Worm (Caenorhabditis elegans) whole organism, L2 larva: ENCODE data around the gene clec-127.

Source experiments
- C34F6.9 ChIP-seq: fragments of 150-350 bp; optimal IDR thresholded peaks from 2 replicates; lab custom pipeline; 2014; ENCODE audit warnings: missing biosample characterization, missing genetic modification characterization
- F13H6.1 ChIP-seq: sonication (generic microtip); optimal IDR thresholded peaks from 2 replicates; lab custom pipeline; 2016; ENCODE audit warnings: missing genetic modification characterization, missing compliant biosample characterization
- R02D3.7 ChIP-seq: fragments of 150-350 bp; optimal IDR thresholded peaks from 2 replicates; lab custom pipeline; 2014; ENCODE audit warnings: missing biosample characterization, missing genetic modification characterization
- Y55F3AM.14 ChIP-seq: fragments of 200-800 bp; sonication (Bioruptor generic); optimal IDR thresholded peaks from 2 replicates; lab custom pipeline; 2018; ENCODE audit warnings: mild to moderate bottlenecking, missing genetic modification characterization, missing compliant biosample characterization
- ZK546.5 ChIP-seq: sonication (generic microtip); optimal IDR thresholded peaks from 2 replicates; lab custom pipeline; 2017; ENCODE audit warnings: missing biosample characterization, missing genetic modification characterization
- alr-1 ChIP-seq: fragments of 150-350 bp; optimal IDR thresholded peaks from 2 replicates; lab custom pipeline; 2014; ENCODE audit warnings: missing biosample characterization, missing genetic modification characterization
- aly-2 ChIP-seq: fragments of 150-350 bp; optimal IDR thresholded peaks from 2 replicates; lab custom pipeline; 2014; ENCODE audit warnings: missing biosample characterization, missing genetic modification characterization
- ama-1 ChIP-seq: fragments of 150-350 bp; optimal IDR thresholded peaks from 2 replicates; lab custom pipeline; 2018; ENCODE audit warnings: inconsistent platforms
- blmp-1 ChIP-seq: sonication (generic microtip); optimal IDR thresholded peaks from 2 replicates; lab custom pipeline; 2017; ENCODE audit warnings: missing genetic modification characterization, mild to moderate bottlenecking, missing compliant biosample characterization, antibody characterized with exemption, moderate library complexity; ENCODE audit not compliant: insufficient read depth
- ceh-16 ChIP-seq: fragments of 150-350 bp; optimal IDR thresholded peaks from 2 replicates; lab custom pipeline; 2014; ENCODE audit warnings: missing biosample characterization, missing genetic modification characterization
- ceh-82 ChIP-seq: fragments of 150-350 bp; optimal IDR thresholded peaks from 2 replicates; lab custom pipeline; 2014; ENCODE audit warnings: missing biosample characterization, missing genetic modification characterization
- crh-2 ChIP-seq: sonication (generic microtip); optimal IDR thresholded peaks from 2 replicates; lab custom pipeline; 2017; ENCODE audit warnings: missing biosample characterization, missing genetic modification characterization
- dmd-4 ChIP-seq: sonication (generic microtip); optimal IDR thresholded peaks from 2 replicates; lab custom pipeline; 2017; ENCODE audit warnings: missing biosample characterization, missing genetic modification characterization
- egl-27 ChIP-seq: sonication (generic microtip); optimal IDR thresholded peaks from 3 replicates; lab custom pipeline; 2017; ENCODE audit warnings: missing biosample characterization, missing genetic modification reagents, missing genetic modification characterization
- elt-1 ChIP-seq: fragments of 150-350 bp; optimal IDR thresholded peaks from 2 replicates; lab custom pipeline; 2014; ENCODE audit warnings: missing biosample characterization, missing genetic modification characterization
- elt-3 ChIP-seq: sonication (generic microtip); optimal IDR thresholded peaks from 2 replicates; lab custom pipeline; 2017; ENCODE audit warnings: missing biosample characterization, missing genetic modification characterization
- fos-1 ChIP-seq: fragments of 150-350 bp; optimal IDR thresholded peaks from 2 replicates; lab custom pipeline; 2014; ENCODE audit warnings: missing biosample characterization, missing genetic modification characterization
- gmeb-1 ChIP-seq: fragments of 150-350 bp; optimal IDR thresholded peaks from 2 replicates; lab custom pipeline; 2014; ENCODE audit warnings: missing biosample characterization, missing genetic modification characterization
- lin-11 ChIP-seq: fragments of 150-350 bp; sonication (generic microtip); optimal IDR thresholded peaks from 2 replicates; lab custom pipeline; 2014; ENCODE audit warnings: missing biosample characterization, missing genetic modification characterization, inconsistent platforms, mixed read lengths
- lin-13 ChIP-seq: fragments of 150-350 bp; optimal IDR thresholded peaks from 2 replicates; lab custom pipeline; 2014; ENCODE audit warnings: missing biosample characterization, missing genetic modification reagents, missing genetic modification characterization
- lin-39 ChIP-seq: fragments of 150-350 bp; optimal IDR thresholded peaks from 2 replicates; lab custom pipeline; 2014; ENCODE audit warnings: missing biosample characterization, missing genetic modification reagents, missing genetic modification characterization
- lsy-2 ChIP-seq, 2 experiments: fragments of 150-350 bp in 1 of 2; sonication (generic microtip) in 1 of 2; optimal IDR thresholded peaks; 2 replicates each; lab custom pipeline; 2014 to 2017; ENCODE audit warnings: missing biosample characterization in 2 of 2, missing genetic modification characterization in 2 of 2
- mab-5 ChIP-seq: fragments of 150-350 bp; optimal IDR thresholded peaks from 2 replicates; lab custom pipeline; 2014; ENCODE audit warnings: missing biosample characterization, missing genetic modification characterization
- mbf-1 ChIP-seq: sonication (generic microtip); optimal IDR thresholded peaks from 2 replicates; lab custom pipeline; 2017; ENCODE audit warnings: missing biosample characterization, missing genetic modification characterization
- mdl-1 ChIP-seq, 2 experiments: fragments of 150-350 bp in 1 of 2; sonication (generic microtip) in 1 of 2; optimal IDR thresholded peaks; 2 replicates each; lab custom pipeline; 2017; ENCODE audit warnings: missing biosample characterization in 2 of 2, missing genetic modification characterization in 2 of 2
- nhr-10 ChIP-seq: sonication (generic microtip); optimal IDR thresholded peaks from 2 replicates; lab custom pipeline; 2017; ENCODE audit warnings: missing biosample characterization, missing genetic modification characterization
- nhr-11 ChIP-seq: fragments of 150-350 bp; optimal IDR thresholded peaks from 2 replicates; lab custom pipeline; 2014; ENCODE audit warnings: missing biosample characterization, missing genetic modification characterization
- nhr-12 ChIP-seq: fragments of 150-350 bp; optimal IDR thresholded peaks from 2 replicates; lab custom pipeline; 2014; ENCODE audit warnings: missing biosample characterization, missing genetic modification characterization
- nhr-129 ChIP-seq: fragments of 150-350 bp; optimal IDR thresholded peaks from 2 replicates; lab custom pipeline; 2014; ENCODE audit warnings: missing biosample characterization, missing genetic modification characterization
- nhr-21 ChIP-seq: fragments of 150-350 bp; optimal IDR thresholded peaks from 2 replicates; lab custom pipeline; 2014; ENCODE audit warnings: missing biosample characterization, missing genetic modification characterization
- nhr-23 ChIP-seq: fragments of 150-350 bp; optimal IDR thresholded peaks from 2 replicates; lab custom pipeline; 2014; ENCODE audit warnings: missing biosample characterization, missing genetic modification reagents, missing genetic modification characterization
- nhr-237 ChIP-seq: fragments of 150-350 bp; optimal IDR thresholded peaks from 2 replicates; lab custom pipeline; 2014; ENCODE audit warnings: missing biosample characterization, missing genetic modification characterization
- nhr-25 ChIP-seq: fragments of 150-350 bp; sonication (generic microtip); optimal IDR thresholded peaks from 3 replicates; lab custom pipeline; 2014; ENCODE audit warnings: missing biosample characterization, missing genetic modification characterization
- nhr-6 ChIP-seq: fragments of 150-350 bp; optimal IDR thresholded peaks from 2 replicates; lab custom pipeline; 2014; ENCODE audit warnings: missing biosample characterization, missing genetic modification characterization
- nhr-77 ChIP-seq: fragments of 150-350 bp; optimal IDR thresholded peaks from 2 replicates; lab custom pipeline; 2014; ENCODE audit warnings: missing biosample characterization, missing genetic modification characterization
- peb-1 ChIP-seq: fragments of 150-350 bp; optimal IDR thresholded peaks from 2 replicates; lab custom pipeline; 2014; ENCODE audit warnings: missing biosample characterization, missing genetic modification characterization
- sem-4 ChIP-seq: fragments of 150-350 bp; optimal IDR thresholded peaks from 2 replicates; lab custom pipeline; 2014; ENCODE audit warnings: missing biosample characterization, missing genetic modification reagents, missing genetic modification characterization
- skn-1 ChIP-seq: sonication (generic microtip); optimal IDR thresholded peaks from 2 replicates; lab custom pipeline; 2017; ENCODE audit warnings: missing biosample characterization, missing genetic modification characterization
- sma-3 ChIP-seq: sonication (generic microtip); optimal IDR thresholded peaks from 2 replicates; lab custom pipeline; 2016; ENCODE audit warnings: missing genetic modification reagents, missing genetic modification characterization, missing compliant biosample characterization
- sma-9 ChIP-seq, 2 experiments: fragments of 150-350 bp in 1 of 2; sonication (generic microtip) in 1 of 2; optimal IDR thresholded peaks; 2 replicates each; lab custom pipeline; 2014 to 2016; ENCODE audit warnings: missing genetic modification characterization in 2 of 2, mild to moderate bottlenecking in 1 of 2, missing biosample characterization in 1 of 2, missing compliant biosample characterization in 1 of 2, missing genetic modification reagents in 1 of 2, moderate library complexity in 1 of 2
- snpc-4 ChIP-seq: fragments of 150-350 bp; optimal IDR thresholded peaks from 2 replicates; lab custom pipeline; 2014; ENCODE audit warnings: missing biosample characterization, missing genetic modification characterization
- unc-39 ChIP-seq: fragments of 150-350 bp; optimal IDR thresholded peaks from 2 replicates; lab custom pipeline; 2014; ENCODE audit warnings: missing biosample characterization, missing genetic modification characterization
- unc-55 ChIP-seq: fragments of 150-350 bp; sonication (generic microtip); optimal IDR thresholded peaks from 3 replicates; lab custom pipeline; 2014; ENCODE audit warnings: missing biosample characterization, missing genetic modification reagents, missing genetic modification characterization
- unc-62 ChIP-seq: fragments of 150-350 bp; optimal IDR thresholded peaks from 2 replicates; lab custom pipeline; 2014; ENCODE audit warnings: missing biosample characterization, missing genetic modification reagents, missing genetic modification characterization
- zag-1 ChIP-seq: fragments of 150-350 bp; optimal IDR thresholded peaks from 2 replicates; lab custom pipeline; 2014; ENCODE audit warnings: missing biosample characterization, missing genetic modification characterization
- ztf-1 ChIP-seq: fragments of 200-800 bp; sonication (Bioruptor generic); conservative IDR thresholded peaks from 2 replicates; pipeline ENCODE4 v1.3.6; 2022; ENCODE audit warnings: missing genetic modification characterization, missing compliant biosample characterization
- ztf-11 ChIP-seq: sonication (generic microtip); optimal IDR thresholded peaks from 2 replicates; lab custom pipeline; 2017; ENCODE audit warnings: missing biosample characterization, missing genetic modification characterization
- ztf-4 ChIP-seq: fragments of 150-350 bp; optimal IDR thresholded peaks from 2 replicates; lab custom pipeline; 2014; ENCODE audit warnings: missing biosample characterization, missing genetic modification characterization

The clec-127 gene

DNA sequence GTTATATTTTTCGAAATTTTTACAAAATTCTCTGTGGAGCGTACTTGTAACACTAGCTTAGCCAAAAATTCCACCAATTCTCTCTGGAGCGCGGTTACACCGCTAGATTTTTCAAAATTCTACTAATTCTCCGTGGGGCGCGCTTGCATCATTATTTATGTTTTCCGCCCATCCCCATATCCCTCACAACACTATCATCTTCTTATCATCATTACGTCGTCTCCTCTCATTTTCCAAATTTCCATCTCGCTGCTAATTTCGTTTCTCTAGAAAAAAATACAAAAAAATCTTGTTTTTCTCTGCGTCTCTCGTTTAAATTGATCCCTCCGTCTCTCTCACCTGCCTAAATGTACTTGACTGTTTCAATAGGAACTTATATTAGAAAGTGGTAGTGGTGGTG is 13.7 kb downstream of the clec-127 start:
- TF ChIP-seq sma-3 (GFP tag; lab: Kevin White, UChicago) = peak; percentile 54
- no peak for TF ChIP-seq unc-39 (tag; lab: Kevin White, UChicago)

DNA sequence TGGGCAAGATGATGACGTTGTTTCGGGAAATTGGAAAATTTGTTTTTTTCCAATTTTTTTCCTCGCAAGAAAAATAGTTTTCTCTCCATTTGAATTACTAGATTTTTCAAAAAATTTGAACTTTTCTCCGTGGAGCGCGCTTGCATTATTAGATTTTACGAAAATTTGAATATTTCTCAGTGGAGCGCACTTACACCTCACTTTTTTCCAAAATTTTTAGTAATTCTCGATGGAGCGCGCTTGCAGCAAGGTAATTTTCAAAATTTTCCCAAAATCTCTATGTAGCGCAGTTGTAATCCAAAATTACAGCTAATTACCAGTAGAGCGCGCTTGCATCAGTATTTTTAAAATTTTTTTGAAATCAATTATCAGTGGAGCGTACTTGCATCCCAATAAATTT is 14.3 kb downstream of the clec-127 start:
- TF ChIP-seq mab-5 (no peak), ZK546.5 (tag; lab: Kevin White, UChicago) (no peak), R02D3.7 (tag; lab: Kevin White, UChicago) (no peak), ztf-1 (GFP tag; lab: Robert Waterston, UW) (no peak), mbf-1 (no peak), nhr-21 (tag; lab: Kevin White, UChicago) (no peak), elt-1 (no peak), nhr-23 (tag; lab: Kevin White, UChicago) (no peak), nhr-12 (no peak), unc-55 (no peak), ztf-4 (tag; lab: Kevin White, UChicago) (no peak), nhr-77 (no peak), elt-3 (no peak), mdl-1 (tag; optimal IDR thresholded peaks at IDR 0.05; lab: Kevin White, UChicago) (no peak), unc-62 (no peak), nhr-10 (no peak), lin-39 (tag; lab: Kevin White, UChicago) (no peak), nhr-237 (tag; lab: Kevin White, UChicago) (no peak), sma-9 (GFP tag; optimal IDR thresholded peaks at IDR 0.05; lab: Kevin White, UChicago) (no peak), sma-9 (tag; optimal IDR thresholded peaks at IDR 0.05; lab: Kevin White, UChicago) (no peak), sem-4 (tag; lab: Kevin White, UChicago) (no peak)

DNA sequence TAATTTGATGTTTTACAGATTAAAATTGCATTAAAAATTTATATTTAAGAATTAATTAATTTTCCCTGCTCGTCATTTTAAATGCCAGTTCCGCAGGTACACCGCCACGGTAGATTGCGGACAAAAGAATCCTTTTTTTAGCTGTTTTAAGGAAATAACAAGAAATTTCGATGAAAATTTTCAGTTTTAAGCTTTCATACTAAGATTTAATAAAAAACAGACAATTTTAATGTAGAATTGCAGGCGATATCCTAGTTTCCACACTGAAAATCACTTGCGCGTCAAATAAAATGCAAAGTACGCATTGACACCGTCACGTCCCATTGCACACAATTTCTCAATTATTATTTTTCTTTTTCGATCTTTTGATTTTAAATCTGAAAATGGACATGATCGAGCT is 15.6 kb downstream of the clec-127 start, which contains the start of gene dnc-3:
Gene dnc-3, plus strand, starts transcription at position 272 of the 400 bp plus-strand sequence.
- TF ChIP-seq zag-1 (tag; lab: Kevin White, UChicago) (no peak), lin-39 (tag; lab: Kevin White, UChicago) (no peak), nhr-6 (tag; lab: Kevin White, UChicago) (peak; percentile 23), aly-2 (tag; lab: Kevin White, UChicago) (no peak), lsy-2 (tag; optimal IDR thresholded peaks at IDR 0.05; lab: Kevin White, UChicago) (peak; percentile 65 to 86), nhr-25 (tag; lab: Kevin White, UChicago) (peak; percentile 57), R02D3.7 (tag; lab: Kevin White, UChicago) (no peak), nhr-23 (tag; lab: Kevin White, UChicago) (no peak), unc-39 (tag; lab: Kevin White, UChicago) (no peak), nhr-237 (tag; lab: Kevin White, UChicago) (no peak), elt-3 (no peak), nhr-21 (tag; lab: Kevin White, UChicago) (peak; percentile 28), ZK546.5 (tag; lab: Kevin White, UChicago) (no peak), nhr-10 (no peak), ztf-11 (tag; lab: Kevin White, UChicago) (no peak), sma-3 (GFP tag; lab: Kevin White, UChicago) (peak; percentile 66), skn-1 (tag; lab: Kevin White, UChicago) (no peak), blmp-1 (no peak), ztf-1 (GFP tag; lab: Robert Waterston, UW) (no peak), F13H6.1 (tag; lab: Kevin White, UChicago) (peak; percentile 58), peb-1 (tag; lab: Kevin White, UChicago) (no peak), lin-13 (GFP tag; lab: Kevin White, UChicago) (peak; percentile 71), elt-1 (no peak), alr-1 (no peak), ama-1 (no peak), nhr-12 (no peak), lin-11 (tag; lab: Kevin White, UChicago) (no peak), egl-27 (no peak), ztf-4 (tag; lab: Kevin White, UChicago) (no peak), mdl-1 (tag; optimal IDR thresholded peaks at IDR 0.05; lab: Kevin White, UChicago) (no peak), sma-9 (GFP tag; optimal IDR thresholded peaks at IDR 0.05; lab: Kevin White, UChicago) (no peak), sma-9 (tag; optimal IDR thresholded peaks at IDR 0.05; lab: Kevin White, UChicago) (no peak), ceh-82 (tag; lab: Kevin White, UChicago) (no peak), gmeb-1 (tag; lab: Kevin White, UChicago) (peak; percentile 55), Y55F3AM.14 (GFP tag; lab: Kevin White, UChicago) (no peak), nhr-77 (no peak), snpc-4 (tag; lab: Kevin White, UChicago) (no peak), sem-4 (tag; lab: Kevin White, UChicago) (no peak), unc-62 (no peak), dmd-4 (tag; lab: Kevin White, UChicago) (no peak), crh-2 (tag; lab: Kevin White, UChicago) (peak; percentile 8), nhr-11 (tag; lab: Kevin White, UChicago) (no peak), C34F6.9 (tag; lab: Kevin White, UChicago) (peak; percentile 68), unc-55 (peak; percentile 45), ceh-16 (tag; lab: Kevin White, UChicago) (no peak), mbf-1 (no peak), mab-5 (no peak), nhr-129 (tag; lab: Kevin White, UChicago) (peak; percentile 13), fos-1 (peak; percentile 10)
